Fruit fly (Drosophila melanogaster): ENCODE data around the gene hzg.

Gene hzg

dm6 chr3L:16027163-16027633 lies 22.7 kb upstream of the hzg start (continued):
- TF ChIP-seq CG4730 (GFP tag; IDR thresholded peaks at IDR 0.05) (peak; percentile 19; the same call in 1 of the 2 replicates), CG2202 (tag; optimal IDR thresholded peaks at IDR 0.05) (peak; percentile 69), trem (tag; optimal IDR thresholded peaks at IDR 0.05) (no peak), az2 (GFP tag; optimal IDR thresholded peaks at IDR 0.05) (peak; percentile 19), CG12299 (tag; optimal IDR thresholded peaks at IDR 0.05) (no peak), CG9817 (tag; optimal IDR thresholded peaks at IDR 0.05) (no peak), Oli (tag; optimal IDR thresholded peaks at IDR 0.05) (no peak), HLH4C (GFP tag; IDR thresholded peaks at IDR 0.05; ENCODE audit: partially characterized antibody) (no peak), cato (GFP tag; optimal IDR thresholded peaks at IDR 0.05; ENCODE audit: borderline replicate concordance) (no peak), Adf1 (GFP tag; IDR thresholded peaks at IDR 0.05) (no peak), dan (GFP tag; IDR thresholded peaks at IDR 0.05) (no peak), Oaz (GFP tag; IDR thresholded peaks at IDR 0.05) (peak; percentile 6; the same call in 1 of the 2 replicates), sc (optimal IDR thresholded peaks at IDR 0.05) (no peak), sc (GFP tag; optimal IDR thresholded peaks at IDR 0.05) (no peak), Hey (tag; optimal IDR thresholded peaks at IDR 0.05) (no peak), Neu2 (GFP tag; optimal IDR thresholded peaks at IDR 0.05; ENCODE audit: borderline replicate concordance) (no peak), CG17361 (GFP tag; IDR thresholded peaks at IDR 0.05) (no peak), Max (GFP tag; optimal IDR thresholded peaks at IDR 0.05) (peak; percentile 3), MESR4 (GFP tag; optimal IDR thresholded peaks at IDR 0.05) (no peak), Spps (tag; optimal IDR thresholded peaks at IDR 0.05) (peak; percentile 8), HLH54F (GFP tag; optimal IDR thresholded peaks at IDR 0.05) (no peak), Atf-2 (GFP tag; optimal IDR thresholded peaks at IDR 0.05) (no peak), danr (GFP tag; IDR thresholded peaks at IDR 0.05) (no peak), Nf-YB (GFP tag; optimal IDR thresholded peaks at IDR 0.05) (peak; percentile 47), Lpt (GFP tag; optimal IDR thresholded peaks at IDR 0.05) (no peak), CG15514 (GFP tag; optimal IDR thresholded peaks at IDR 0.05) (peak; percentile 50), kay (GFP tag; optimal IDR thresholded peaks at IDR 0.05) (no peak), CG3065 (GFP tag; optimal IDR thresholded peaks at IDR 0.05) (no peak), Optix (GFP tag; IDR thresholded peaks at IDR 0.05) (no peak), CG14014 (GFP tag; IDR thresholded peaks at IDR 0.05) (peak; percentile 31), CG18262 (tag; optimal IDR thresholded peaks at IDR 0.05) (no peak), CG4854 (GFP tag; optimal IDR thresholded peaks at IDR 0.05) (no peak), bbx (GFP tag; IDR thresholded peaks at IDR 0.05; ENCODE audit: partially characterized antibody) (no peak), CG14050 (GFP tag; IDR thresholded peaks at IDR 0.05) (0 out of 3 replicates have a peak, but pooled peaks have one; percentile 14), Hr3 (GFP tag; optimal IDR thresholded peaks at IDR 0.05) (no peak), Nf-YA (GFP tag; IDR thresholded peaks at IDR 0.05) (peak; percentile 46; the same call in 1 of the 2 replicates), tgo (GFP tag; IDR thresholded peaks at IDR 0.05) (peak; percentile 13; the same call in 1 of the 3 replicates), ab (GFP tag; optimal IDR thresholded peaks at IDR 0.05) (no peak), HmgD (GFP tag; optimal IDR thresholded peaks at IDR 0.05) (no peak), CG4707 (GFP tag; optimal IDR thresholded peaks at IDR 0.05) (peak; percentile 19), CG18476 (GFP tag; optimal IDR thresholded peaks at IDR 0.05) (no peak), maf-S (GFP tag; optimal IDR thresholded peaks at IDR 0.05) (no peak), seq (GFP tag; IDR thresholded peaks at IDR 0.05) (no peak), nerfin-1 (tag; optimal IDR thresholded peaks at IDR 0.05) (peak; percentile 18), wor (GFP tag; IDR thresholded peaks at IDR 0.05) (no peak), CG14860 (GFP tag; IDR thresholded peaks at IDR 0.05; ENCODE audit: partially characterized antibody) (no peak), sisA (GFP tag; IDR thresholded peaks at IDR 0.05) (0 out of 2 replicates have a peak, but pooled peaks have one; percentile 17), CG1603 (tag; optimal IDR thresholded peaks at IDR 0.05) (no peak), bowl (GFP tag; IDR thresholded peaks at IDR 0.05) (no peak), fd3F (GFP tag; optimal IDR thresholded peaks at IDR 0.05) (no peak), D19A (tag; optimal IDR thresholded peaks at IDR 0.05) (peak; percentile 6)
